Worm (Caenorhabditis elegans): Measurements from ENCODE around the gene npr-26.

The npr-26 gene

DNA sequence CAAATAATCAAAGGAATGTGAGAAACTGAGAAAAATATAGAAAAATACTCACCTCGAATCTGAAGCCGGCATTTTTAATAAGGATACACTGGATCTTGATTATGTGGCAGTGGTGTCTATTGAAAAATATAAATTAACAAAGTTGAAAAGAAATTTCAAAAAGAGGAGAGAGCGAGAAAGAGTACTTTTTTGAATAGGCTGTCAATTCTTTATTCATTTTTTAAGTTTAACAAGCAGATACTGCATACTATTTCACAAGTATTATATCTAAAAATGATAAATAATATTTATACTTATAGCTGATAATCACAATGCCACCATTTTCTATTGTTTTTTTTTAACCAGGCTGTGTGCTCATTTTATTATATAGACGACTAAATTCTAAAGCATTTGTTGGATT lies at the start of gene npr-26:
Gene npr-26 (minus strand): TSS at position 101 of the 400 bp plus-strand sequence.
- TF ChIP-seq ztf-29 (GFP tag; IDR thresholded peaks at IDR 0.05), result no peak
- no peak for TF ChIP-seq cog-1 (tag; optimal IDR thresholded peaks at IDR 0.05)
- TF ChIP-seq klf-2 (GFP tag; conservative IDR thresholded peaks at IDR 0.05), result no peak
- TF ChIP-seq ztf-23 (GFP tag; IDR thresholded peaks at IDR 0.05), result no peak

DNA sequence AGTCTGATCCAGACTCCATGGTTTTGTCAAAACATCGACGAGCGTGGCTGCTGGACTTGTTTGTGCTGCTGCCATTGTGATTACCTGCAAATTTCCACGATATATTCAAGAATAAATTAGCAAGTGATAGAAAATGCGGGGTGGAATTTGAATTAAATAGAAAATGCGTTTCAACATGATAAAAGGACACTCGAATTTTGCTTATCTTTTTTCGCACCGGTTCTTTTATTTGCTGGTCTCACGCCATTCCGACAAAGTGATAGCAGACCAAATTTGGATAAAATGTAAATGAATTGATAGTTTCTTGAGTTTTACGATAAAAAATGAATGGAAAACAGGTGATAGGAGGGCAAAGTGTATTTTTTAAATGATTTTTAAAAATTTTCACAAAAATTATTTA lies 49.7 kb upstream of the npr-26 start, which contains the start of gene elo-2:
Gene elo-2 (minus strand): TSS at position 84 of the 400 bp plus-strand sequence.
- TF ChIP-seq ref-1 (GFP tag; conservative IDR thresholded peaks at IDR 0.05) (no peak), ztf-29 (GFP tag; IDR thresholded peaks at IDR 0.05) (no peak), cog-1 (tag; optimal IDR thresholded peaks at IDR 0.05) (no peak), flt-1 (GFP tag; IDR thresholded peaks at IDR 0.05) (no peak), tab-1 (GFP tag; IDR thresholded peaks at IDR 0.05) (no peak), T22C8.4 (GFP tag; IDR thresholded peaks at IDR 0.05) (no peak), ztf-23 (GFP tag; IDR thresholded peaks at IDR 0.05) (no peak), klf-2 (GFP tag; conservative IDR thresholded peaks at IDR 0.05) (no peak), med-1 (GFP tag; optimal IDR thresholded peaks at IDR 0.05; ENCODE audit: insufficient read depth) (no peak)

DNA sequence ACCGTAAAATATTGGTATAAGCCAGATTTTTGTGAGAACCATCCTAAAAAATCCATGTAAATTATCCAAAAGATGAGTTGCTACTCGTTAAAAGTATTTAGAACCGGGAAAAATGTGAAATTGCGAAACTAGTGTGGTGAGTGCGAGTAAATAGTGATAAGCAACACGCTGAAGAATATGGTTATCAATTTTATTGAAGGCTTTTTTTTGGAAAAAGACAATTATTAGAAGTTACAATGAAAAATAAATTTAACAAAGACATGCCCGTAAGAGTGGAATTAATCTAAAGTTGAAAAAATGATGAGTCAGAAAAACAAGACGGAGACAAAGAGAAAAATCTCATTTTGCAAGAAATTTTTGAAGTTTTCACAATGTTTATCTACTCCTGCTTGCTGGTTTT lies 48.3 kb upstream of the npr-26 start, which contains the start of gene F11E6.6:
Gene F11E6.6 (minus strand): TSS at position 101 of the 400 bp plus-strand sequence.
- TF ChIP-seq tab-1 (GFP tag; IDR thresholded peaks at IDR 0.05), result no peak
- TF ChIP-seq cog-1 (tag; optimal IDR thresholded peaks at IDR 0.05), result no peak
- no peak for TF ChIP-seq ref-1 (GFP tag; conservative IDR thresholded peaks at IDR 0.05)
- no peak for TF ChIP-seq ztf-29 (GFP tag; IDR thresholded peaks at IDR 0.05)
- TF ChIP-seq klf-2 (GFP tag; conservative IDR thresholded peaks at IDR 0.05), result no peak
- no peak for TF ChIP-seq flt-1 (GFP tag; IDR thresholded peaks at IDR 0.05)
- TF ChIP-seq med-1 (GFP tag; optimal IDR thresholded peaks at IDR 0.05; ENCODE audit: insufficient read depth), result no peak
- no peak for TF ChIP-seq T22C8.4 (GFP tag; IDR thresholded peaks at IDR 0.05)
- TF ChIP-seq ztf-23 (GFP tag; IDR thresholded peaks at IDR 0.05), result no peak

DNA sequence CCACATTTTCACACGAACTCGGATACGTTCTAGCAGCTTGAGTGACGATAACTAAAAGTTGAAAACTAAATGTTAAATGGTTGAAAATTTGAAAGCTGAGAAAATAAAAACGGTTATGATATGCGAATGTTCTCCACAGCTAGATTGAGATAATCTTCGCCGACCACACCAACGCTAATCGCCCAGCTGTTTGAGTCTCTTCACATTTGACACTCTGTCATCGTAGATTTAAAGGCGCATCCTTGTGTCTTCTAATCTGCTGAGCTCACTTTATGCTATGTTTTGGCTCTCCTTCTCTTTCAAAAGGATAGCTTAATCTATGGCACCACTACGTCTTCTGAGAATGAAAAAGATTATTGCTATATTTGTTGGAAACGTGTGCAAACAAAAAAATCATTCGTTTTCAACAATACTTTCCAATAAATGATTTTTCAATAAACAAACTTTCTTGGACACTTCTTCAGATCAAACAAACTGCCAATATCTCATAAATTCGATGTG lies 45.5 kb upstream of the npr-26 start, which contains the start of gene F11E6.10:
Gene F11E6.10 (minus strand): TSS at position 51 of the 501 bp plus-strand sequence.
- TF ChIP-seq ztf-23 (GFP tag; IDR thresholded peaks at IDR 0.05) (no peak), ref-1 (GFP tag; conservative IDR thresholded peaks at IDR 0.05) (no peak), ztf-29 (GFP tag; IDR thresholded peaks at IDR 0.05) (no peak), klf-2 (GFP tag; conservative IDR thresholded peaks at IDR 0.05) (no peak), T22C8.4 (GFP tag; IDR thresholded peaks at IDR 0.05) (no peak), tab-1 (GFP tag; IDR thresholded peaks at IDR 0.05) (no peak)

DNA sequence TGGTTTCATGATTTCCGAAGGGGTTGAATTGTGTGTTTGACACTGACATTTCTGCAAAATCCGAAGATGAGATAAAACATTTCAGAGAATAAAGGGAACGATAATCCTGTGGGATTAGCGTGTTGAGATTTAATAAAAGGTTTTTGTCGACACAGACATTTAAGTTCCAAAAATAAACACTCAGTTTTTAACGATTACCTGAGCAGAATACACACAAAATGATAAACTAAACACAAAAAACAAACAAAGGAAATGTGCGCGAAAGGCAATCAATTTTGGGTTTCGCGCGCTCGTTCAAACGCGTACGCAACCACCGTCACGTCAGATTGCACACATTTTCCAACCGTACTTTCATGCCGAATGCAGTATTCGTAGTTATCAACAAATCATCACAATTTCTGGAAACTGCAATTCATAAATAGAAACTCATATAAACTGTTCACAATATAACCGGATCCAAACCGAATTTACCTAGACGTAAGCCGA lies 43.6 kb upstream of the npr-26 start, which contains the start of gene rif-1.1:
Gene rif-1.1 (minus strand): TSS at position 51 of the 486 bp plus-strand sequence.
- TF ChIP-seq flt-1 (GFP tag; IDR thresholded peaks at IDR 0.05) (no peak), klf-2 (GFP tag; conservative IDR thresholded peaks at IDR 0.05) (no peak)

DNA sequence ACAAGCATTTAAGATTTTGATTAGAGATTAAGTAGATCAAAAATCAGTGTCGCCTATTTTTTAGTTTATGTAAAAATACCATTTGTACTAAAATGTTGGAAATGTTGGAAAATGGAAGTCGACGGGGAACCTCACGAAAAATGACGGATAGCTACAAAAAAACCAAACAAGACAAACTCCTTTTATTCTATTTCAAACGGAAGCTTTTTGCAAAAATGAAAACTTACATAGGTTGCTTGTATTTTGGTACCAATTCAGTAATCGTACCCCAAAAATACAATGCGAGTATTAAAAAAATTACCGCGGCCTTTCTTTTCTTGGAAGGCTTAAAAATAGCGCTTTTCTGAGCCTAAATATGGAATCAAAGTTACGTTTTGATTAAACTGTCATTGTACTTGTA lies 36.4 kb upstream of the npr-26 start:
- TF ChIP-seq med-1 (GFP tag; optimal IDR thresholded peaks at IDR 0.05; ENCODE audit: insufficient read depth) (no peak), cog-1 (tag; optimal IDR thresholded peaks at IDR 0.05) (no peak), klf-2 (GFP tag; conservative IDR thresholded peaks at IDR 0.05) (no peak), tab-1 (GFP tag; IDR thresholded peaks at IDR 0.05) (no peak), ref-1 (GFP tag; conservative IDR thresholded peaks at IDR 0.05) (no peak), flt-1 (GFP tag; IDR thresholded peaks at IDR 0.05) (no peak), ztf-29 (GFP tag; IDR thresholded peaks at IDR 0.05) (no peak), ztf-23 (GFP tag; IDR thresholded peaks at IDR 0.05) (no peak), T22C8.4 (GFP tag; IDR thresholded peaks at IDR 0.05) (no peak)

DNA sequence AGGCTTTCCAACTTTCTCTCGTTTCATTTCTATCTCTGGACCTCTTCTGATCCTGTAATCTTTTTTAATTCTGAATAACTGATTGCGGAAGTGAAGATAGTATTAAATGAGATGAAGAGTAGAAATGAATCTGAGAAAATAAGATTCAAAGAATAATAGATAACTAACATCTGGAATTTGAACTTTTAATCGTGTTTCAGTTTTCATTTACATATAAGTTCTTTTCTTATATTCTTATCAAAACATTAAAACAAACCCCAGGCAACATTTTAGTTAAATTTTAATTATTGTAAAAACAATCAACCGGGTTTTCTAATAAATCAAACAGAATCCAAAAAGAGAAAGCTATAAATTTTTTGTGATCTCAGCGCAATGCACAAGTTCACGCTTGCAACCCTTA lies 35.6 kb upstream of the npr-26 start:
- no peak for TF ChIP-seq cog-1 (tag; optimal IDR thresholded peaks at IDR 0.05)
- no peak for TF ChIP-seq ref-1 (GFP tag; conservative IDR thresholded peaks at IDR 0.05)
- TF ChIP-seq klf-2 (GFP tag; conservative IDR thresholded peaks at IDR 0.05), result no peak
- TF ChIP-seq med-1 (GFP tag; optimal IDR thresholded peaks at IDR 0.05; ENCODE audit: insufficient read depth), result no peak
- TF ChIP-seq T22C8.4 (GFP tag; IDR thresholded peaks at IDR 0.05), result no peak
- no peak for TF ChIP-seq flt-1 (GFP tag; IDR thresholded peaks at IDR 0.05)

DNA sequence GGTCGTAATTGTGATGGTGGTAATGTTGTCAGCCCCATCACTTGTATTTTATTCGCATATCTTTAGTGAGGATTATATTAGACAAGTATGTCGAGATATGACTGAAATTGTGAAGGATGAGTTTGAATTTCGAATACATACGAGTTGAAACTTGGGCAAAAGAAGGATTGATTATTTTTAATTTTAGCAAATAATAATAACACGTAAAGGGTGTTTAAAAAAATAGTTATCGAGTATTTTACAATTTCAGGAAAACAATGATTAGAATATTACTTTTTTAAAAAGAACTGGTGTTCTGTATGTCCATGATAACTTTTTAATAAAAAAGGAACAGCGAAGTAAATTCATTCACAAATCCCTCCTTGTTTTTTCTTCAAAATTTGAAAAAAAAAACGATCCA lies 32.8 kb upstream of the npr-26 start, which contains the start of gene F11E6.8:
Gene F11E6.8 (minus strand): TSS at position 101 of the 400 bp plus-strand sequence.
- TF ChIP-seq tab-1 (GFP tag; IDR thresholded peaks at IDR 0.05), result no peak
- no peak for TF ChIP-seq med-1 (GFP tag; optimal IDR thresholded peaks at IDR 0.05; ENCODE audit: insufficient read depth)
- no peak for TF ChIP-seq flt-1 (GFP tag; IDR thresholded peaks at IDR 0.05)

DNA sequence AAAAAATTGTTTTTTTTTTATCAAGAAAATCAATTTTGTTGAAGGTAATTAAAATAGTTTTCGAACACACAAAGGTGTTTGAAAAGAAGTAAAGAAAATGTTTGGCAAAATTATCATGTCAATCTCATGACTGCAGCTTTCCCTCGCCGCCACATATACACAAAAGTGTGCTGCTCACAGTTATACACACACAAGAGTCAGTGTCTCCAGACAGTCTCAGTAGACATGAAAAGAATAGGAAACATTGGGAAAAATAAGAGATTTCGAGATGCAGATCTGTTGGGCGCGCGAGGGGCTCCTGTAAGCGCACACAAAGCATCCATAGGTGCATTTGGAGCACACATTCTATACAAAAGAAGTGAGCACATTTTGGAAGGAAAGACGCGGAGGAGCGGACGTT lies 30.7 kb upstream of the npr-26 start:
- TF ChIP-seq ztf-23 (GFP tag; IDR thresholded peaks at IDR 0.05) (no peak), tab-1 (GFP tag; IDR thresholded peaks at IDR 0.05) (no peak), T22C8.4 (GFP tag; IDR thresholded peaks at IDR 0.05) (no peak), flt-1 (GFP tag; IDR thresholded peaks at IDR 0.05) (no peak), klf-2 (GFP tag; conservative IDR thresholded peaks at IDR 0.05) (no peak), ztf-29 (GFP tag; IDR thresholded peaks at IDR 0.05) (no peak)

DNA sequence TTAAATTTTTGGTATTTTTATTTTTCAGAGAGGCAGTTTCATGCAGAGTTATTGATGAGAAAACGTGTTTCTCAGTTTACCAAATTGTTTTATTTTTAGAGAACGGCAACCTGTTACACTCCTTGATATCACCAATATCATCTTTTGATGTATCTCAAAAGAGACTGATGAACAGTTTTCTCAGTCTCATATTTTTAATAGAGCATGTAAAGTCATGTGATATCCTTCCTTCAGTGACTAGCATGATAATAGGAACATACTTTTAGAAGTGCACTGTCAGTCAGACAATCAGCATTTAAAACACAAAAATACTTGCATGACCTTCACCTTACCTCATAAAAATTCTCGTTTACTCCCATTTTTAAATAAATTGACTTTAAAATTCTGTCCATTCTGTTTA lies 24.9 kb upstream of the npr-26 start, which contains the start of gene F11E6.11:
Gene F11E6.11 (plus strand): TSS at position 325 of the 400 bp plus-strand sequence.
- TF ChIP-seq flt-1 (GFP tag; IDR thresholded peaks at IDR 0.05) (no peak), ref-1 (GFP tag; conservative IDR thresholded peaks at IDR 0.05) (no peak), med-1 (GFP tag; optimal IDR thresholded peaks at IDR 0.05; ENCODE audit: insufficient read depth) (no peak), klf-2 (GFP tag; conservative IDR thresholded peaks at IDR 0.05) (no peak), T22C8.4 (GFP tag; IDR thresholded peaks at IDR 0.05) (no peak), ztf-29 (GFP tag; IDR thresholded peaks at IDR 0.05) (no peak), cog-1 (tag; optimal IDR thresholded peaks at IDR 0.05) (no peak), tab-1 (GFP tag; IDR thresholded peaks at IDR 0.05) (no peak), ztf-23 (GFP tag; IDR thresholded peaks at IDR 0.05) (no peak)

Data from whole organism, midembryonic.